In genomic region chrX:16721168-16721567, dm6 we compare ENCODE assay signal across 1 fruit fly cellular context.
TF ChIP-seq lines count a peak whose summit lies in the region.

TSS of gene CG32572 (plus strand) at chrX:16721183.
TSS of gene CG34325 (minus strand) at chrX:16721411.

TF ChIP-seq in whole organism, embryonic, 481 proteins besides CTCF, POLR2A, EP300 and RAD21 (continued from another document):
- TF ChIP-seq zen2 (GFP tag; IDR thresholded peaks at IDR 0.05; lab: Robert Waterston, UW; ENCODE audit: partially characterized antibody) = no peak
- TF ChIP-seq tio (GFP tag; optimal IDR thresholded peaks at IDR 0.05; lab: Kevin White, UChicago) = no peak
